Fruit fly (Drosophila melanogaster): ENCODE data around the gene SNF4Agamma.
A peak's percentile ranks its signal among the peaks of the same experiment; 100 is the strongest.

SNF4Agamma gene

DNA sequence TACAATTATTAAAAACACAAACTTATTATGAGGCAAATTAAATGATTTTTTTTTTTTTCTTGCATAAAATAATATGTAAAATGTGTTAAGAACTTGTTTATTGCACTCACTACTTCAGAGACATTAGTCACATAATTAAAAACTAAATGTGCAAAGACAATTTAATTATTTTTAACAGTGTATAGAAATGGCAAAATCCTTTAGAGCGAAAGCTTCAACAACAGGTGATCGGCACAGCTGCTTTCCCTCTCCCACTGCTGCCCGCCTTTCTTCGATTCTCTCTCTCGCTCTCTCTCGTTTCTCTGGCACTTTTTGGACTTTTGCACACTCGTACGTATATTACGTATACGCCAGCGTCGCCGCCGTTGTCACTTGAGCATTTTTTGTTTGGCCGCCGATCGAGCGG lies 39.9 kb downstream of the SNF4Agamma start (continued):
- TF ChIP-seq CG11695 (GFP tag; IDR thresholded peaks at IDR 0.05) (0 out of 3 replicates have a peak, but pooled peaks have one; percentile 31), vvl (GFP tag; IDR thresholded peaks at IDR 0.05) (0 out of 2 replicates have a peak, but pooled peaks have one; percentile 16), Hand (GFP tag; optimal IDR thresholded peaks at IDR 0.05) (peak; percentile 26), chm (GFP tag; IDR thresholded peaks at IDR 0.05) (peak; percentile 25; the same call in 1 of the 2 replicates), CG7372 (GFP tag; IDR thresholded peaks at IDR 0.05) (peak; percentile 72), Fer3 (tag; optimal IDR thresholded peaks at IDR 0.05) (peak; percentile 29), Hmr (GFP tag; optimal IDR thresholded peaks at IDR 0.05) (peak; percentile 42), trem (tag; optimal IDR thresholded peaks at IDR 0.05) (no peak), dpn (GFP tag; optimal IDR thresholded peaks at IDR 0.05) (no peak), CG11504 (tag; optimal IDR thresholded peaks at IDR 0.05) (peak; percentile 9), Med (GFP tag) (peak; percentile 68), CG7556 (GFP tag; optimal IDR thresholded peaks at IDR 0.05) (peak; percentile 4), CG18599 (GFP tag; optimal IDR thresholded peaks at IDR 0.05) (peak; percentile 70), z (GFP tag; IDR thresholded peaks at IDR 0.05) (no peak), Hr51 (GFP tag; optimal IDR thresholded peaks at IDR 0.05) (peak in 1 of 2 experiments; percentile 38), gem (tag; optimal IDR thresholded peaks at IDR 0.05) (peak; percentile 44), CG12942 (GFP tag; optimal IDR thresholded peaks at IDR 0.05) (no peak), CG16779 (GFP tag; IDR thresholded peaks at IDR 0.05) (peak; percentile 45; the same call in 1 of the 2 replicates), nau (GFP tag; optimal IDR thresholded peaks at IDR 0.05) (peak; percentile 20), Spps (tag; optimal IDR thresholded peaks at IDR 0.05) (no peak), Meics (GFP tag; optimal IDR thresholded peaks at IDR 0.05) (peak; percentile 1), grau (tag; optimal IDR thresholded peaks at IDR 0.05) (peak; percentile 9)

DNA sequence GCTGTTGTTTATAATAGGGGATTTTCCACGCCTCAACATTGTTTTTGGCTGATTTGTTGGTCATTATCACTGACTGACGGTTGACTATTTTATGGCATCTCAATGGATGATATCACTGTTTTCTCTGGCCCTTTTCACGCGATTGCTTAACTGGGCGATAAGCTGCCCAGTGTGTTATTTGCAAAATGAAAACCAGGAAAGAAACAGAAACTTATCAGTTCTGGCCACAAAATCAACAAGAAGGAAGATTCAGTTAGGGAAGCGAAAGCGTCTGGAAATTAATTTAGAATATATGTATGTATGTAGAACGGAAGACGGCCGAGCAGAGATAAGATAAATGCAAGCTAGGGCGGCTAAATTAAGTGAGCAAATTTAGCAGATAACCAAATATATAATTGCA lies 41.4 kb downstream of the SNF4Agamma start:
- TF ChIP-seq maf-S (GFP tag; optimal IDR thresholded peaks at IDR 0.05) (no peak), lab (GFP tag; optimal IDR thresholded peaks at IDR 0.05) (no peak), toy (GFP tag; IDR thresholded peaks at IDR 0.05) (no peak), CG17328 (GFP tag; IDR thresholded peaks at IDR 0.05) (no peak), CG10431 (GFP tag; optimal IDR thresholded peaks at IDR 0.05) (no peak), Dek (tag; optimal IDR thresholded peaks at IDR 0.05) (no peak), CG11085 (GFP tag; IDR thresholded peaks at IDR 0.05) (no peak), CG11723 (GFP tag; optimal IDR thresholded peaks at IDR 0.05) (no peak), sisA (GFP tag; IDR thresholded peaks at IDR 0.05) (no peak), HmgD (GFP tag; optimal IDR thresholded peaks at IDR 0.05) (no peak), CG17359 (tag; optimal IDR thresholded peaks at IDR 0.05) (no peak), CG15696 (tag; optimal IDR thresholded peaks at IDR 0.05) (no peak), CG43689 (GFP tag; IDR thresholded peaks at IDR 0.05) (no peak), CG34376 (GFP tag; optimal IDR thresholded peaks at IDR 0.05) (peak; percentile 33), sima (GFP tag; optimal IDR thresholded peaks at IDR 0.05) (no peak), prd (optimal IDR thresholded peaks at IDR 0.05) (no peak), prd (GFP tag; IDR thresholded peaks at IDR 0.05) (no peak), sim (GFP tag; IDR thresholded peaks at IDR 0.05) (no peak), Doc3 (GFP tag; IDR thresholded peaks at IDR 0.05; ENCODE audit: partially characterized antibody) (no peak), bcd (GFP tag; optimal IDR thresholded peaks at IDR 0.05) (no peak), cato (GFP tag; optimal IDR thresholded peaks at IDR 0.05; ENCODE audit: borderline replicate concordance) (no peak), CG12769 (tag; optimal IDR thresholded peaks at IDR 0.05) (peak; percentile 5), Pdp1 (GFP tag; optimal IDR thresholded peaks at IDR 0.05) (peak in 1 of 2 experiments; percentile 33), mirr (GFP tag; optimal IDR thresholded peaks at IDR 0.05) (peak; percentile 64), ewg (GFP tag; optimal IDR thresholded peaks at IDR 0.05) (no peak), sug (tag; optimal IDR thresholded peaks at IDR 0.05) (peak; percentile 21), bigmax (GFP tag; optimal IDR thresholded peaks at IDR 0.05) (no peak), MTF-1 (GFP tag; optimal IDR thresholded peaks at IDR 0.05; ENCODE audit: borderline replicate concordance) (no peak), cas (GFP tag; IDR thresholded peaks at IDR 0.05) (no peak)
